Fruit fly (Drosophila melanogaster): ENCODE data around the gene cin.

The cin gene

dm6 chrX:279097-279727 lies 23.7 kb downstream of the cin start, which contains the start of the genes CG3777 and ewg (continued):
- peak; percentile 98 for TF ChIP-seq mld (GFP tag; IDR thresholded peaks at IDR 0.05; ENCODE audit: partially characterized antibody)
- peak; percentile 79 for TF ChIP-seq CG1603 (tag; optimal IDR thresholded peaks at IDR 0.05)
- TF ChIP-seq chinmo (GFP tag; IDR thresholded peaks at IDR 0.05; ENCODE audit: partially characterized antibody): peak; percentile 97
- no peak for TF ChIP-seq CG4730 (GFP tag; IDR thresholded peaks at IDR 0.05)
- no peak for TF ChIP-seq fd64A (GFP tag; optimal IDR thresholded peaks at IDR 0.05)
- TF ChIP-seq bcd (GFP tag; optimal IDR thresholded peaks at IDR 0.05): no peak
- TF ChIP-seq ttk (GFP tag; IDR thresholded peaks at IDR 0.05): no peak
- no peak for TF ChIP-seq Rx (GFP tag; IDR thresholded peaks at IDR 0.05)
- no peak for TF ChIP-seq Hmx (GFP tag; optimal IDR thresholded peaks at IDR 0.05)
- TF ChIP-seq CG13123 (GFP tag; optimal IDR thresholded peaks at IDR 0.05): no peak
- TF ChIP-seq odd (GFP tag; optimal IDR thresholded peaks at IDR 0.05): no peak
- no peak for TF ChIP-seq CG3838 (GFP tag; optimal IDR thresholded peaks at IDR 0.05)
- no peak for TF ChIP-seq CG34422 (GFP tag; IDR thresholded peaks at IDR 0.05)
- TF ChIP-seq CG1024 (GFP tag; IDR thresholded peaks at IDR 0.05): no peak
- no peak for TF ChIP-seq CG1832 (GFP tag; optimal IDR thresholded peaks at IDR 0.05)
- no peak for TF ChIP-seq Dad (GFP tag; optimal IDR thresholded peaks at IDR 0.05)
- peak; percentile 74 for TF ChIP-seq Ets65A (GFP tag)
- no peak for TF ChIP-seq CG15011 (GFP tag; optimal IDR thresholded peaks at IDR 0.05)
- no peak for TF ChIP-seq fd3F (GFP tag; optimal IDR thresholded peaks at IDR 0.05)
- TF ChIP-seq stwl (tag; optimal IDR thresholded peaks at IDR 0.05): peak; percentile 99
- no peak for TF ChIP-seq CG1233 (GFP tag; optimal IDR thresholded peaks at IDR 0.05)
- no peak for TF ChIP-seq GATAe (GFP tag; conservative IDR thresholded peaks at IDR 0.05)
- TF ChIP-seq sr (GFP tag; IDR thresholded peaks at IDR 0.05): no peak
- TF ChIP-seq CG17612 (GFP tag; IDR thresholded peaks at IDR 0.05): no peak
- peak; percentile 93 for TF ChIP-seq CG9797 (GFP tag; optimal IDR thresholded peaks at IDR 0.05)
- peak; percentile 97 for TF ChIP-seq ewg (GFP tag; optimal IDR thresholded peaks at IDR 0.05)
- no peak for TF ChIP-seq Atf-2 (GFP tag; optimal IDR thresholded peaks at IDR 0.05)
- TF ChIP-seq CG30020 (tag; optimal IDR thresholded peaks at IDR 0.05): peak; percentile 49
- TF ChIP-seq amos (GFP tag; IDR thresholded peaks at IDR 0.05; ENCODE audit: partially characterized antibody): peak; percentile 99
- peak; percentile 52; the same call in 1 of the 3 replicates for TF ChIP-seq CG2199 (GFP tag; IDR thresholded peaks at IDR 0.05)
- TF ChIP-seq oc (tag; optimal IDR thresholded peaks at IDR 0.05): no peak
- peak; percentile 37 for TF ChIP-seq dm (GFP tag; optimal IDR thresholded peaks at IDR 0.05)
- TF ChIP-seq gce (GFP tag; IDR thresholded peaks at IDR 0.05): no peak
- no peak for TF ChIP-seq h (optimal IDR thresholded peaks at IDR 0.05)
- TF ChIP-seq bab2 (GFP tag; optimal IDR thresholded peaks at IDR 0.05): no peak
- TF ChIP-seq tup (GFP tag; optimal IDR thresholded peaks at IDR 0.05): no peak
- TF ChIP-seq CG12659 (GFP tag; optimal IDR thresholded peaks at IDR 0.05): peak; percentile 70
- no peak for TF ChIP-seq dati (GFP tag; IDR thresholded peaks at IDR 0.05)
- peak; percentile 93 for TF ChIP-seq CG14860 (GFP tag; IDR thresholded peaks at IDR 0.05; ENCODE audit: partially characterized antibody)
- no peak for TF ChIP-seq bsh (GFP tag; optimal IDR thresholded peaks at IDR 0.05)
- peak; percentile 30 for TF ChIP-seq phol (tag; optimal IDR thresholded peaks at IDR 0.05)
- TF ChIP-seq CG14050 (GFP tag; IDR thresholded peaks at IDR 0.05): no peak
- TF ChIP-seq mam (GFP tag; optimal IDR thresholded peaks at IDR 0.05): no peak
- TF ChIP-seq CG15073 (GFP tag; optimal IDR thresholded peaks at IDR 0.05): no peak
- no peak for TF ChIP-seq Nf-YC (tag; optimal IDR thresholded peaks at IDR 0.05)
- no peak for TF ChIP-seq Jarid2 (GFP tag; optimal IDR thresholded peaks at IDR 0.05)
- no peak for TF ChIP-seq gsb (GFP tag; IDR thresholded peaks at IDR 0.05)
- TF ChIP-seq zen2 (GFP tag; IDR thresholded peaks at IDR 0.05; ENCODE audit: partially characterized antibody): peak; percentile 97
- TF ChIP-seq btn (GFP tag; optimal IDR thresholded peaks at IDR 0.05): no peak
- TF ChIP-seq CG6689 (GFP tag; IDR thresholded peaks at IDR 0.05): no peak
- TF ChIP-seq CG6654 (GFP tag; optimal IDR thresholded peaks at IDR 0.05): no peak
